Worm (Caenorhabditis elegans): ENCODE measurements around the gene his-69.

The his-69 gene

DNA sequence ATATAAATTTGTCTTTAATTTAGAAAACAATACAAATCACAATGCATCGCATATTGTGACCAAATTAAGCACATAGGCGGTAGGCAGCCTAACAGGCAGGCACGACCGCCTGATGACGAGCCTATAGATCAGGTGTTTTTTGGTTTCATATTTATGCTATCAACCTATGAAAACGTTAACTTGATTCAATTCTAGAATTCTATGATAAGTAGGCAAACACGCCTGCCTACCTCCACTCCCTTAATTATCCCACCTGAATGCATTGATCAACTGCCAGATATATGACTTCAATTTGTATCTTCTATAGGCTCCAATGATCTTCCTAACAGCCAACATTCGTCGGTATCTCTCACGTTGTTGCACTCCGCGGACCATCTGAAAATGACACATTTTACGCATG lies 27.7 kb downstream of the his-69 start:
- TF ChIP-seq rnt-1 (tag; optimal IDR thresholded peaks at IDR 0.05) (no peak), vab-15 (tag; optimal IDR thresholded peaks at IDR 0.05) (no peak), nhr-85 (tag) (no peak), dpl-1 (GFP tag; optimal IDR thresholded peaks at IDR 0.05) (no peak), blmp-1 (tag; optimal IDR thresholded peaks at IDR 0.05) (no peak), hlh-4 (tag; optimal IDR thresholded peaks at IDR 0.05) (no peak), efl-1 (optimal IDR thresholded peaks at IDR 0.05) (no peak), efl-1 (GFP tag; optimal IDR thresholded peaks at IDR 0.05 in 1 of 2) (peak in 1 of 2 experiments; percentile 72)

DNA sequence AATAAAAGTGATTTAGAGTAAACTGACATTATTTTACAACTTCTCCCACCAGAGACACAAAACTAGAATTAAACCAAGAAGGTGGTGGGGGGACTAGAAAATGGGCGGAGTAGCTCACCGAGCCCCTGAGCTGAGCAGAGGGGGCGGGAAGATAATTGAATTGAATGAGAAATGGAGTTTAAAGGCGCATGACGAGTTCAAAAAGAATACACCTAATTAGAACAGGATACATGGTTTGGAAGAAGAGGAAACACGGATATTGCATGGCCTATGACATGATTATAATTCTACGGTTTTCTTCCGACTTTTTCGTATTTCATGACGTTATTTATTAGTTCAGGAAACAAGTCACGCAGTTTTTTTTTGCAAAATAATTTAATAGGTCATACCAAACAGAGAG lies 30.5 kb downstream of the his-69 start, which contains the start of gene T02C12.5:
Gene T02C12.5 (minus strand): TSS at position 101 of the 400 bp plus-strand sequence.
- TF ChIP-seq dsc-1 (tag; optimal IDR thresholded peaks at IDR 0.05) (peak; percentile 40), sptf-1 (tag; optimal IDR thresholded peaks at IDR 0.05) (no peak)

DNA sequence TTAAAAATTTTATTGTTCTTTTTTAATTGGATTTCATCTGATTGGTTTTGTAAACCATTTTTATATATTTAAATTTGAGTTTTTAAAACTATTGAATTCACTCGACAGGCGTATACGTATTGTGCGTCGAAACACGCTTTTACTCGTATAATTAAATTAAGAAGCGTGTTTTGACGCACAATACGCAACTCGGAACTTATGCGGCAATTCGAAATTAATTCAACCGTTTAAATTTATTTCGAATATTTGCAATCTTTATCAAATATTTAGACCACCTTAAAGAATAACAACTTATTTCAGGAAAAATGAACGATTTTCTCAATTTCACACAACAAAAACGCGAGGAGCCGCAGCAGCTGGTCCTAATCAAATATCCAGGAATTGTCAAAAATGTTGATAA lies 36.7 kb downstream of the his-69 start, which contains the start of gene tftc-5:
Gene tftc-5 (plus strand): TSS at position 301 of the 400 bp plus-strand sequence.
- TF ChIP-seq efl-1 (optimal IDR thresholded peaks at IDR 0.05) (no peak), efl-1 (GFP tag; optimal IDR thresholded peaks at IDR 0.05 in 1 of 2) (peak in 1 of 2 experiments; percentile 47), tlp-1 (tag; optimal IDR thresholded peaks at IDR 0.05) (no peak)

DNA sequence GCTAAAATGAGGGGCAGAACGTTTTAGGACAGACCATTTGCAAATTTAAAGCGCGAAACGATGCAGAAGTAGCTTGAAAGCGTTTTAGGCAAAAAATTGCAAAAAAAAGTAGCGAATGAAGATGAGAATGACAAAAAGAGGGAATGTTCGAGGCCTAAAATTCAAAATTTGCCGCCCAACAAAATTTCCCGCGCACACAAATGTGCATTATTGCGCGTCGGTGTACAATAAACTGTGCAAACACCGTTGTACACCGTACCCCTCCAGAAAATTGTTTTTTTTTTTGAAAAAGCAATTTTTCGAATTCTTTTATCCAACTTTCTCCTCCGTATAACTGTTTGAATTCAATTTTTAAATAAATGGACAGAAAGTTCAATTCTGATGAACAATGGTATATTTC lies 38.7 kb downstream of the his-69 start, which contains the start of gene snpc-3.4:
Gene snpc-3.4 (plus strand): TSS at position 237 of the 400 bp plus-strand sequence.
- TF ChIP-seq unc-62 (GFP tag; optimal IDR thresholded peaks at IDR 0.05) (no peak), elt-3 (tag; optimal IDR thresholded peaks at IDR 0.05) (peak in 2 of 6 experiments; percentile 57 to 59), Y116A8C.19 (tag; optimal IDR thresholded peaks at IDR 0.05; ENCODE audit: borderline replicate concordance) (no peak), swsn-7 (tag; optimal IDR thresholded peaks at IDR 0.05) (peak; percentile 61), sup-37 (GFP tag; optimal IDR thresholded peaks at IDR 0.05) (no peak), C16A3.4 (tag; optimal IDR thresholded peaks at IDR 0.05) (peak; percentile 81), fos-1 (tag; optimal IDR thresholded peaks at IDR 0.05) (no peak), F16B12.6 (tag; optimal IDR thresholded peaks at IDR 0.05) (peak; percentile 96), lin-39 (tag; optimal IDR thresholded peaks at IDR 0.05) (peak; percentile 5), fkh-8 (tag; optimal IDR thresholded peaks at IDR 0.05) (peak; percentile 57), C04F5.9 (tag; optimal IDR thresholded peaks at IDR 0.05) (no peak), ceh-82 (tag; optimal IDR thresholded peaks at IDR 0.05) (peak in 2 of 3 experiments; percentile 66 to 82), jun-1 (tag; optimal IDR thresholded peaks at IDR 0.05) (peak; percentile 51), nhr-28 (tag; optimal IDR thresholded peaks at IDR 0.05) (no peak), aly-2 (tag; optimal IDR thresholded peaks at IDR 0.05) (peak; percentile 53), lin-14 (GFP tag; optimal IDR thresholded peaks at IDR 0.05) (peak; percentile 77), nhr-85 (tag) (peak; percentile 86), nhr-77 (tag; optimal IDR thresholded peaks at IDR 0.05) (peak; percentile 47), pqm-1 (tag; optimal IDR thresholded peaks at IDR 0.05) (no peak), hpl-2 (GFP tag; optimal IDR thresholded peaks at IDR 0.05) (no peak), nhr-84 (tag; optimal IDR thresholded peaks at IDR 0.05) (no peak), tlp-1 (tag; optimal IDR thresholded peaks at IDR 0.05) (no peak), irx-1 (tag; optimal IDR thresholded peaks at IDR 0.05) (peak; percentile 49), ama-1 (optimal IDR thresholded peaks at IDR 0.05) (no peak), lin-13 (GFP tag; optimal IDR thresholded peaks at IDR 0.05) (peak; percentile 46), unc-98 (GFP tag; IDR thresholded peaks at IDR 0.05) (no peak), blmp-1 (tag; optimal IDR thresholded peaks at IDR 0.05) (peak; percentile 57), nhr-47 (tag; optimal IDR thresholded peaks at IDR 0.05) (peak; percentile 77), elt-2 (tag; optimal IDR thresholded peaks at IDR 0.05) (no peak), ztf-4 (tag; optimal IDR thresholded peaks at IDR 0.05) (no peak), rnt-1 (tag; optimal IDR thresholded peaks at IDR 0.05) (peak; percentile 55), snpc-4 (tag; optimal IDR thresholded peaks at IDR 0.05) (peak; percentile 20), C34B4.2 (tag; optimal IDR thresholded peaks at IDR 0.05) (no peak), lin-35 (GFP tag; optimal IDR thresholded peaks at IDR 0.05) (peak; percentile 89 to 93), pag-3 (tag; optimal IDR thresholded peaks at IDR 0.05; ENCODE audit: borderline replicate concordance, insufficient read depth) (no peak), mef-2 (tag; optimal IDR thresholded peaks at IDR 0.05) (no peak), unc-86 (tag; optimal IDR thresholded peaks at IDR 0.05) (peak; percentile 50), efl-3 (GFP tag; optimal IDR thresholded peaks at IDR 0.05) (no peak), grh-1 (GFP tag; IDR thresholded peaks at IDR 0.05) (no peak), ztf-11 (tag; optimal IDR thresholded peaks at IDR 0.05) (peak in 1 of 2 experiments; percentile 22)
